Worm (Caenorhabditis elegans) whole organism, L1 larva: Measurements from ENCODE around the gene ced-7.

Source experiments
- ama-1 ChIP-seq: fragments of 150-350 bp; optimal IDR thresholded peaks from 2 replicates; lab custom pipeline; 2014
- lin-13 ChIP-seq: fragments of 150-350 bp; optimal IDR thresholded peaks from 2 replicates; lab custom pipeline; 2014; ENCODE audit warnings: missing biosample characterization, missing genetic modification reagents, missing genetic modification characterization
- snpc-4 ChIP-seq: fragments of 150-350 bp; optimal IDR thresholded peaks from 2 replicates; lab custom pipeline; 2014; ENCODE audit warnings: missing biosample characterization, missing genetic modification characterization

- TF ChIP-seq snpc-4 (tag; lab: Kevin White, UChicago): peak; percentile 73
- TF ChIP-seq ama-1 (lab: Kevin White, UChicago): peak; percentile 83
- peak; percentile 90 for TF ChIP-seq lin-13 (GFP tag; lab: Kevin White, UChicago)
Observed at ce11 chrIII:9546016-9546659, 33.8 kb downstream of the ced-7 start, which contains the start of gene unc-16.
